Fruit fly (Drosophila melanogaster) whole organism, embryonic: Measurements from ENCODE around the gene Spec2.

Experiments used
- Ada2b ChIP-seq: fragments of 200-800 bp; sonication (Bioruptor generic); IDR thresholded peaks from 2 replicates; pipeline ENCODE4 v1.3.6; 2022; ENCODE audit warnings: missing biosample characterization, missing genetic modification characterization
- Atf-2 ChIP-seq: fragments of 200-800 bp; sonication (Bioruptor generic); optimal IDR thresholded peaks from 2 replicates; lab custom pipeline; 2016; ENCODE audit warnings: missing biosample characterization, missing genetic modification characterization
- CG10431 ChIP-seq: fragments of 200-800 bp; sonication (Bioruptor generic); optimal IDR thresholded peaks from 3 replicates; lab custom pipeline; 2018; ENCODE audit warnings: missing biosample characterization, mild to moderate bottlenecking, missing genetic modification characterization
- CG10462 ChIP-seq: fragments of 200-800 bp; sonication (Bioruptor generic); optimal IDR thresholded peaks from 2 replicates; lab custom pipeline; 2016; ENCODE audit warnings: missing biosample characterization, missing genetic modification characterization
- CG11093 ChIP-seq: fragments of 200-800 bp; sonication (Bioruptor generic); IDR thresholded peaks from 3 replicates; pipeline ENCODE4 v1.3.6; 2022; ENCODE audit warnings: missing biosample characterization, missing genetic modification characterization
- CG11456 ChIP-seq: fragments of 200-800 bp; sonication (Bioruptor generic); IDR thresholded peaks from 3 replicates; pipeline ENCODE4 v1.3.6; 2022; ENCODE audit warnings: missing biosample characterization, missing genetic modification characterization
- CG11695 ChIP-seq: fragments of 200-800 bp; sonication (Bioruptor generic); IDR thresholded peaks from 3 replicates; pipeline ENCODE4 v1.3.6; 2022; ENCODE audit warnings: missing biosample characterization, missing genetic modification characterization
- CG13424 ChIP-seq: fragments of 200-800 bp; sonication (Bioruptor generic); optimal IDR thresholded peaks from 2 replicates; lab custom pipeline; 2019; ENCODE audit warnings: missing biosample characterization, mild to moderate bottlenecking, missing genetic modification characterization, moderate library complexity
- CG3163 ChIP-seq: fragments of 200-800 bp; sonication (Bioruptor generic); optimal IDR thresholded peaks from 3 replicates; lab custom pipeline; 2016; ENCODE audit warnings: missing biosample characterization, missing genetic modification characterization
- CG34376 ChIP-seq: fragments of 200-800 bp; sonication (Bioruptor generic); optimal IDR thresholded peaks from 2 replicates; lab custom pipeline; 2018; ENCODE audit warnings: missing biosample characterization, mild to moderate bottlenecking, missing genetic modification characterization
- CG43689 ChIP-seq: fragments of 200-800 bp; sonication (Bioruptor generic); IDR thresholded peaks from 2 replicates; pipeline ENCODE4 v1.3.6; 2022; ENCODE audit warnings: missing biosample characterization, missing genetic modification characterization
- CG4730 ChIP-seq: fragments of 200-800 bp; sonication (Bioruptor generic); IDR thresholded peaks from 2 replicates; pipeline ENCODE4 v1.3.6; 2022; ENCODE audit warnings: missing biosample characterization, missing genetic modification characterization
- CG4854 ChIP-seq: fragments of 200-800 bp; sonication (Bioruptor generic); optimal IDR thresholded peaks from 2 replicates; lab custom pipeline; 2016; ENCODE audit warnings: missing biosample characterization, missing genetic modification characterization, inconsistent platforms
- CG8388 ChIP-seq: fragments of 200-800 bp; sonication (Bioruptor generic); optimal IDR thresholded peaks from 2 replicates; lab custom pipeline; 2019; ENCODE audit warnings: missing biosample characterization, mild to moderate bottlenecking, missing genetic modification characterization, moderate library complexity
- CHES-1-like ChIP-seq: fragments of 200-800 bp; sonication (Bioruptor generic); optimal IDR thresholded peaks from 2 replicates; lab custom pipeline; 2016; ENCODE audit warnings: missing biosample characterization, missing genetic modification characterization
- CkIIα-i1 ChIP-seq: fragments of 200-800 bp; sonication (Bioruptor generic); IDR thresholded peaks from 2 replicates; pipeline ENCODE4 v1.3.6; 2022; ENCODE audit warnings: missing biosample characterization, missing genetic modification characterization
- D19A ChIP-seq: fragments of 200-800 bp; optimal IDR thresholded peaks from 3 replicates; lab custom pipeline; 2019; ENCODE audit warnings: missing biosample characterization, mild to moderate bottlenecking, missing genetic modification characterization, moderate library complexity
- Ets65A ChIP-seq: fragments of 200-800 bp; sonication (Bioruptor generic); peaks from one replicate; lab custom pipeline; 2016; ENCODE audit warnings: missing biosample characterization, missing genetic modification characterization
- Gsc ChIP-seq: fragments of 200-800 bp; sonication (Bioruptor generic); IDR thresholded peaks from 2 replicates; pipeline ENCODE4 v1.3.6; 2022; ENCODE audit warnings: missing biosample characterization, missing genetic modification characterization
- Gug ChIP-seq: fragments of 200-800 bp; sonication (Bioruptor generic); IDR thresholded peaks from 4 replicates; pipeline ENCODE4 v1.3.6; 2022; ENCODE audit warnings: missing biosample characterization, missing genetic modification characterization
- NC2β ChIP-seq: fragments of 200-800 bp; sonication (Bioruptor generic); optimal IDR thresholded peaks from 2 replicates; lab custom pipeline; 2016; ENCODE audit warnings: missing biosample characterization, missing genetic modification characterization
- Optix ChIP-seq: fragments of 200-800 bp; sonication (Bioruptor generic); IDR thresholded peaks from 3 replicates; pipeline ENCODE4 v1.3.6; 2022; ENCODE audit warnings: missing biosample characterization, missing genetic modification characterization
- Poxn ChIP-seq: fragments of 200-800 bp; sonication (Bioruptor generic); IDR thresholded peaks from 2 replicates; pipeline ENCODE4 v1.3.6; 2022; ENCODE audit warnings: missing biosample characterization, missing genetic modification characterization
- Ptx1 ChIP-seq: fragments of 200-800 bp; sonication (Bioruptor generic); IDR thresholded peaks from 2 replicates; pipeline ENCODE4 v1.3.6; 2022; ENCODE audit warnings: missing biosample characterization, missing genetic modification characterization
- Scr ChIP-seq: fragments of 200-800 bp; sonication (Bioruptor generic); IDR thresholded peaks from 2 replicates; pipeline ENCODE4 v1.3.6; 2022; ENCODE audit warnings: missing biosample characterization, missing genetic modification characterization; ENCODE audit not compliant: partially characterized antibody
- Sin3A ChIP-seq: fragments of >200 bp; optimal IDR thresholded peaks from 2 replicates; lab custom pipeline; 2018
- Spps ChIP-seq: fragments of 200-800 bp; sonication (Bioruptor generic); optimal IDR thresholded peaks from 2 replicates; lab custom pipeline; 2018; ENCODE audit warnings: missing biosample characterization, mild to moderate bottlenecking, missing genetic modification characterization
- TFAM ChIP-seq: fragments of 200-800 bp; sonication (Bioruptor generic); optimal IDR thresholded peaks from 2 replicates; lab custom pipeline; 2017; ENCODE audit warnings: missing biosample characterization, missing genetic modification characterization, inconsistent platforms
- ash1 ChIP-seq: fragments of 200-800 bp; sonication (Bioruptor generic); optimal IDR thresholded peaks from 2 replicates; lab custom pipeline; 2018; ENCODE audit warnings: missing biosample characterization, mild to moderate bottlenecking, missing genetic modification characterization
- ato ChIP-seq: fragments of 200-800 bp; sonication (Bioruptor generic); IDR thresholded peaks from 2 replicates; pipeline ENCODE4 v1.3.6; 2022; ENCODE audit warnings: missing biosample characterization, missing genetic modification characterization; ENCODE audit not compliant: partially characterized antibody
- az2 ChIP-seq: fragments of 200-800 bp; sonication (Bioruptor generic); optimal IDR thresholded peaks from 3 replicates; lab custom pipeline; 2016; ENCODE audit warnings: missing biosample characterization, missing genetic modification characterization
- dmrt11E ChIP-seq: fragments of 200-800 bp; sonication (Bioruptor generic); optimal IDR thresholded peaks from 3 replicates; lab custom pipeline; 2018; ENCODE audit warnings: missing biosample characterization, mild to moderate bottlenecking, missing genetic modification characterization, moderate library complexity
- dpn ChIP-seq, 2 experiments: fragments of 200-800 bp; sonication (Bioruptor generic); optimal IDR thresholded peaks; 3 replicates each; lab custom pipeline; 2016; ENCODE audit warnings: missing biosample characterization in 2 of 2, missing genetic modification characterization in 2 of 2
- eyg ChIP-seq: fragments of 200-800 bp; sonication (Bioruptor generic); optimal IDR thresholded peaks from 3 replicates; lab custom pipeline; 2016; ENCODE audit warnings: missing biosample characterization, missing genetic modification characterization
- fu2 ChIP-seq: fragments of 200-800 bp; sonication (Bioruptor generic); optimal IDR thresholded peaks from 2 replicates; lab custom pipeline; 2016; ENCODE audit warnings: missing biosample characterization, missing genetic modification characterization
- gcm ChIP-seq: fragments of 200-800 bp; sonication (Bioruptor generic); optimal IDR thresholded peaks from 2 replicates; lab custom pipeline; 2019; ENCODE audit warnings: missing biosample characterization, mild to moderate bottlenecking, missing genetic modification characterization, moderate library complexity
- gro ChIP-seq: fragments of 200-800 bp; sonication (Bioruptor generic); optimal IDR thresholded peaks from 2 replicates; lab custom pipeline; 2016; ENCODE audit warnings: missing biosample characterization, missing genetic modification characterization
- hbn ChIP-seq: fragments of 200-800 bp; sonication (Bioruptor generic); IDR thresholded peaks from 2 replicates; pipeline ENCODE4 v1.3.6; 2022; ENCODE audit warnings: missing biosample characterization, missing genetic modification characterization; ENCODE audit not compliant: partially characterized antibody
- lab ChIP-seq: fragments of 200-800 bp; sonication (Bioruptor generic); optimal IDR thresholded peaks from 3 replicates; lab custom pipeline; 2017; ENCODE audit warnings: missing biosample characterization, missing genetic modification characterization, mild to moderate bottlenecking, moderate library complexity, missing genetic modification reagents
- lov ChIP-seq, 2 experiments: fragments of 200-800 bp in 1 of 2; fragments of >200 bp in 1 of 2; sonication (Bioruptor generic) in 1 of 2; IDR thresholded peaks in 1 of 2; optimal IDR thresholded peaks in 1 of 2; 2 replicates in 1 of 2; 3 replicates in 1 of 2; pipeline versions ENCODE4 v1.3.6 to Lab custom; 2017 to 2022; ENCODE audit warnings: missing biosample characterization in 1 of 2, missing genetic modification characterization in 1 of 2
- mld ChIP-seq: fragments of 200-800 bp; sonication (Bioruptor generic); IDR thresholded peaks from 3 replicates; pipeline ENCODE4 v1.3.6; 2022; ENCODE audit warnings: missing biosample characterization, missing genetic modification characterization; ENCODE audit not compliant: partially characterized antibody
- nerfin-1 ChIP-seq: fragments of 200-800 bp; sonication (Bioruptor generic); optimal IDR thresholded peaks from 3 replicates; lab custom pipeline; 2019; ENCODE audit warnings: missing biosample characterization, mild to moderate bottlenecking, missing genetic modification characterization, moderate library complexity
- rib ChIP-seq: fragments of 200-800 bp; sonication (Bioruptor generic); IDR thresholded peaks from 2 replicates; pipeline ENCODE4 v1.3.6; 2022; ENCODE audit warnings: missing biosample characterization, missing genetic modification characterization
- ro ChIP-seq: fragments of 200-800 bp; sonication (Bioruptor generic); IDR thresholded peaks from 2 replicates; pipeline ENCODE4 v1.3.6; 2022; ENCODE audit warnings: missing biosample characterization, missing genetic modification characterization
- sc ChIP-seq, 3 experiments: fragments of >200 bp in 2 of 3; fragments of 200-800 bp in 1 of 3; sonication (Bioruptor generic) in 1 of 3; optimal IDR thresholded peaks; 2 replicates in 2 of 3; 3 replicates in 1 of 3; lab custom pipeline; 2017; ENCODE audit warnings: mild to moderate bottlenecking in 1 of 3, missing biosample characterization in 1 of 3, missing genetic modification characterization in 1 of 3, missing genetic modification reagents in 1 of 3
- seq ChIP-seq: fragments of 200-800 bp; sonication (Bioruptor generic); IDR thresholded peaks from 2 replicates; pipeline ENCODE4 v1.3.6; 2022; ENCODE audit warnings: missing biosample characterization, missing genetic modification characterization
- tgo ChIP-seq: fragments of 200-800 bp; sonication (Bioruptor generic); IDR thresholded peaks from 3 replicates; pipeline ENCODE4 v1.3.6; 2022; ENCODE audit warnings: missing biosample characterization, missing genetic modification characterization
- wek ChIP-seq: fragments of 200-800 bp; sonication (Bioruptor generic); optimal IDR thresholded peaks from 3 replicates; lab custom pipeline; 2018; ENCODE audit warnings: missing biosample characterization, mild to moderate bottlenecking, missing genetic modification characterization, moderate library complexity

Gene Spec2

DNA sequence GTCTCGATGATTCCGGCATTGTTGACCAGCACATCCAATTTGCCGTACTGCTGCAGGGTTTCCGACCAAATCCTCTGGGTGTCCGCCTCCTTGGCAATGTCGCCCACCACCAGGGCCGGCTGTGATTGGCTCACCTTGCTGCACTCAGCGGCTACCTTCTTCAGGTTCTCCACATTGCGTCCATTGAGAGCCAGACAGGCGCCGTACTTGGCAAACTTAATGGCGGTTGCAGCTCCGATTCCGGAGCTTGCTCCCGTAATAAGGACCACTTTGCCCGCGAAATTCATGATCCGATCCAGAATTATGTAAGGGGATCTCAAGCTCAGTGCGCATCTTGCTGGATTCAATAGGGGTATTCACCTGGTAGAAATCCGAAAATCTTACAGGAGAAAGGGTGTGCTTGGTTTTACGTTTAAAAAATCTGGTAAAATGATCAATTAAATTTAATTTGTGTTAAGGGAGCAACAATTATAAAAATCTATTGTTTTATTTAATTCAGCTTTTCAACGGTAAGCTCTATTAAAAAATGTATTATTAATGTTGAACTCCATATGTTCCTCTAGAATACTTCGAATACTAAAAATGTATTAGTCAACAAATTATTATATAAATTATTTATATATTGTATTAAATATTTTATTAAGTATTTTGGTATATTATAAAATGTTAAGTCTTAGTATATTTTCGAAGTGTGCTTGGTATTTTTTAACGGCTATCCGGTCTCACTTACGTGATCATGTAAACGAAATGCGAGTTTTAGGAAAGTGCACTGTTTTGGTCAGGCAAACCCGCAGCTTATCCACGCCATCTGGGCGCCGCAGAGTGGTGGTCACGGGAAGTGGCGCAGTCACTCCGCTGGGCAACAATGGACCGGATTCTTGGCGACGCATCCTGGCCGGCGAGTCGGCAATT is 12.8 kb upstream of the Spec2 start, which contains the start of the genes CG31548 and CG12170 (continued):
- TF ChIP-seq TFAM (GFP tag; lab: Kevin White, UChicago), result no peak
- TF ChIP-seq NC2β (GFP tag; lab: Kevin White, UChicago), result peak; percentile 22
- no peak for TF ChIP-seq CG4730 (GFP tag; lab: Robert Waterston, UW)
- TF ChIP-seq ash1 (GFP tag; lab: Kevin White, UChicago), result no peak
- TF ChIP-seq hbn, result no peak
- TF ChIP-seq gcm, result peak; percentile 50
- TF ChIP-seq Ets65A (GFP tag; lab: Kevin White, UChicago), result no peak
- peak; percentile 14 to 49 for TF ChIP-seq dpn (GFP tag; optimal IDR thresholded peaks at IDR 0.05; lab: Kevin White, UChicago)
- peak; percentile 55 for TF ChIP-seq dmrt11E (tag; lab: Kevin White, UChicago)
- no peak for TF ChIP-seq CG3163 (GFP tag; lab: Kevin White, UChicago)
- TF ChIP-seq wek, result peak; percentile 91
- no peak for TF ChIP-seq fu2 (GFP tag; lab: Kevin White, UChicago)
- TF ChIP-seq Sin3A (lab: Kevin White, UChicago), result no peak
- TF ChIP-seq CG11695 (GFP tag; lab: Robert Waterston, UW), result peak; percentile 66
- no peak for TF ChIP-seq Atf-2
- TF ChIP-seq az2, result peak; percentile 56
- TF ChIP-seq Gug, result no peak
- TF ChIP-seq ro, result no peak
- no peak for TF ChIP-seq CHES-1-like (GFP tag; lab: Kevin White, UChicago)
- peak; percentile 43; the same call in 2 of the 3 replicates for TF ChIP-seq tgo
- TF ChIP-seq rib (GFP tag; lab: Robert Waterston, UW), result no peak
- TF ChIP-seq gro (GFP tag; lab: Kevin White, UChicago), result peak; percentile 11
- no peak for TF ChIP-seq sc (optimal IDR thresholded peaks at IDR 0.05; lab: Kevin White, UChicago)
- TF ChIP-seq sc (GFP tag; optimal IDR thresholded peaks at IDR 0.05; lab: Kevin White, UChicago), result no peak
- TF ChIP-seq D19A (tag; lab: Kevin White, UChicago), result peak; percentile 53
- no peak for TF ChIP-seq mld (GFP tag; lab: Robert Waterston, UW)
- TF ChIP-seq CG11093, result no peak
- TF ChIP-seq lab (GFP tag; lab: Kevin White, UChicago), result no peak
- peak; percentile 36; the same call in 1 of the 2 replicates for TF ChIP-seq Ptx1
- no peak for TF ChIP-seq seq
- no peak for TF ChIP-seq CG34376 (GFP tag; lab: Kevin White, UChicago)
- TF ChIP-seq eyg (GFP tag; lab: Kevin White, UChicago), result no peak
- peak; percentile 53 for TF ChIP-seq CG13424 (tag; lab: Kevin White, UChicago)
- TF ChIP-seq CG43689 (GFP tag; lab: Robert Waterston, UW), result no peak
- no peak for TF ChIP-seq CG11456
- TF ChIP-seq Poxn (GFP tag; lab: Robert Waterston, UW), result no peak
- TF ChIP-seq Optix (GFP tag; lab: Robert Waterston, UW), result no peak
- peak; percentile 92 for TF ChIP-seq CG10431 (GFP tag; lab: Kevin White, UChicago)
- TF ChIP-seq ato, result no peak
- TF ChIP-seq Gsc (GFP tag; lab: Robert Waterston, UW), result no peak
- no peak for TF ChIP-seq CkIIα-i1
- TF ChIP-seq lov (optimal IDR thresholded peaks at IDR 0.05; lab: Kevin White, UChicago), result no peak
- TF ChIP-seq lov (GFP tag; IDR thresholded peaks at IDR 0.05; lab: Robert Waterston, UW), result 0 out of 3 replicates have a peak, but pooled peaks have one; percentile 15
- no peak for TF ChIP-seq Scr (GFP tag; lab: Robert Waterston, UW)
- TF ChIP-seq nerfin-1, result no peak
- TF ChIP-seq Spps, result peak; percentile 27
- peak; percentile 60 for TF ChIP-seq CG8388 (GFP tag; lab: Kevin White, UChicago)
- TF ChIP-seq CG10462 (GFP tag; lab: Kevin White, UChicago), result peak; percentile 39
- TF ChIP-seq Ada2b (GFP tag; lab: Robert Waterston, UW), result 0 out of 2 replicates have a peak, but pooled peaks have one; percentile 26
- peak; percentile 11 for TF ChIP-seq CG4854 (GFP tag; lab: Kevin White, UChicago)
